Worm (Caenorhabditis elegans) whole organism, L4/young adult: Measurements from ENCODE around the gene srj-32.

ENCODE experiments used
- W03F9.2 ChIP-seq: fragments of 150-350 bp; optimal IDR thresholded peaks from 2 replicates; lab custom pipeline; 2014; ENCODE audit warnings: missing biosample characterization, missing genetic modification characterization
- dao-5 ChIP-seq: sonication (generic microtip); optimal IDR thresholded peaks from 2 replicates; lab custom pipeline; 2016; ENCODE audit warnings: missing genotype, missing genetic modification characterization, moderate library complexity, missing compliant biosample characterization
- him-1 ChIP-seq: sonication (generic microtip); optimal IDR thresholded peaks from 2 replicates; lab custom pipeline; 2016; ENCODE audit warnings: missing genotype, missing genetic modification reagents, missing genetic modification characterization, missing compliant biosample characterization

- TF ChIP-seq him-1 (tag; lab: Kevin White, UChicago), result no peak
- TF ChIP-seq W03F9.2, result no peak
- TF ChIP-seq dao-5 (tag; lab: Kevin White, UChicago), result no peak
Measured at ce11 chrV:7325285-7325684, 28.1 kb upstream of the srj-32 start, which contains the start of gene srx-92.
